Fruit fly (Drosophila melanogaster) whole organism, embryonic: ENCODE results near the gene CG5050.

Experiments
- C15 ChIP-seq: fragments of 200-800 bp; sonication (Bioruptor generic); IDR thresholded peaks from 3 replicates; pipeline ENCODE4 v1.3.6; 2022; ENCODE audit warnings: missing biosample characterization, missing genetic modification characterization
- CG12391 ChIP-seq: fragments of 200-800 bp; sonication (Bioruptor generic); optimal IDR thresholded peaks from 3 replicates; lab custom pipeline; 2018; ENCODE audit warnings: missing biosample characterization, mild to moderate bottlenecking, missing genetic modification characterization, moderate library complexity
- CG16815 ChIP-seq: fragments of 200-800 bp; sonication (Bioruptor generic); optimal IDR thresholded peaks from 3 replicates; lab custom pipeline; 2017; ENCODE audit warnings: missing biosample characterization, mild to moderate bottlenecking, missing genetic modification characterization
- Ets97D ChIP-seq: fragments of 200-800 bp; sonication (Bioruptor generic); optimal IDR thresholded peaks from 3 replicates; lab custom pipeline; 2016; ENCODE audit warnings: missing biosample characterization, missing genetic modification characterization
- Six4 ChIP-seq: fragments of 200-800 bp; sonication (Bioruptor generic); optimal IDR thresholded peaks from 2 replicates; lab custom pipeline; 2016; ENCODE audit warnings: missing biosample characterization, missing genetic modification characterization
- az2 ChIP-seq: fragments of 200-800 bp; sonication (Bioruptor generic); optimal IDR thresholded peaks from 3 replicates; lab custom pipeline; 2016; ENCODE audit warnings: missing biosample characterization, missing genetic modification characterization
- ewg ChIP-seq: fragments of 200-800 bp; sonication (Bioruptor generic); optimal IDR thresholded peaks from 3 replicates; lab custom pipeline; 2017; ENCODE audit warnings: mild to moderate bottlenecking, missing biosample characterization, missing genetic modification reagents, missing genetic modification characterization
- psq ChIP-seq: fragments of 200-800 bp; sonication (Bioruptor generic); optimal IDR thresholded peaks from 2 replicates; lab custom pipeline; 2017; ENCODE audit warnings: missing biosample characterization, missing genetic modification characterization
- trem ChIP-seq: fragments of 200-800 bp; optimal IDR thresholded peaks from 3 replicates; lab custom pipeline; 2019; ENCODE audit warnings: missing biosample characterization, mild to moderate bottlenecking, missing genetic modification characterization, moderate library complexity

DNA sequence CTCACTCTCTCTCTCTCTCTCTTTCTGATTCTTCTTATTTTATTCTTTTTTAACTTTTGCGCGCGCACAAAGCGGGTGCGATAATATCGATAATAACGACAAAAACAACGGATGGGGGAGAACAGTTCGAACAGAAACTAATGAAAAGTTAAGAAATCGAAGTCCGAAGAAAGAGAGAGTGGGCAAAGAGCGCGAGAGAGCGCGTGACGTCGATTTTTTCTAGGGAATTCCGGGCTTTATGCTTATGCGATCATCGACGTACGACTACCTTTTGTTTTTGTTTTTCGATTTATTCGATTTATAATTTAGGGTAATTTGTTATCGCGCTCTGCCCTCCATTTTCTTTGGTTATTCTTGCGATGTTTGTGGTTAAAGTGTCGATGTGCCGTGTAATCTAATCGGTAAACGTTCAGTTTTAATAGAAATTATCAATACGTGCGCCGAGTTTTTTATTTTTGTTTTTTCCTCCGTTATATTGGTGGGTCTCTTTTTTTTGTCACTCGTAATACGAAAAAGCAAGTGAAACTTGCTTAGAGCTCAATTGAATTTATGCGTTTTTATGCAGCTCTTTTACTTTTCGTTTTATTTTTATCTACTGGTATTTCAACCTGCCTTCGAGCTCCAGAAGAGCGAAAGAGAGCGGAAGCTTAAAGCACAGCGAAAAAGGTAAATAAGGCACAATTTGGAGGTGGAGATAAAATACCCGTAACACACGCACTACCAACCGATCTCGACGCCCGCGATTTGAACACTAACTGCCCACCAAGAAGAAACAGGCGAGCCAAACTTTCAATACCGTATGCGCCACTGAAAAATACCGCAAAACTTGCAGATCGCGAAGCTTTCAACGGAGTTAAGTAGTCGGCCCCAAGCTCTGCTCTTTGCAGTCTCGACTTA lies 2.9 kb upstream of the CG5050 start, which contains the start of gene dl:
- TF ChIP-seq Ets97D (GFP tag; lab: Kevin White, UChicago) (no peak), trem (tag; lab: Kevin White, UChicago) (no peak), CG12391 (tag; lab: Kevin White, UChicago) (no peak), CG16815 (GFP tag; lab: Kevin White, UChicago) (no peak), ewg (GFP tag; lab: Kevin White, UChicago) (no peak), psq (GFP tag; lab: Kevin White, UChicago) (no peak), Six4 (GFP tag; lab: Kevin White, UChicago) (no peak), az2 (GFP tag; lab: Kevin White, UChicago) (no peak), C15 (GFP tag; lab: Robert Waterston, UW) (no peak)
